Worm (Caenorhabditis elegans) whole organism, midembryonic: ENCODE data around the gene srw-22.

Experiments
- cog-1 ChIP-seq: sonication (generic microtip); optimal IDR thresholded peaks from 2 replicates; lab custom pipeline; 2016; ENCODE audit warnings: missing genetic modification characterization, missing compliant biosample characterization
- flt-1 ChIP-seq: fragments of 200-800 bp; sonication (Bioruptor generic); IDR thresholded peaks from 2 replicates; pipeline ENCODE4 v1.3.6; 2022; ENCODE audit warnings: missing genetic modification characterization, missing compliant biosample characterization
- klf-2 ChIP-seq: fragments of 200-800 bp; sonication (Bioruptor generic); conservative IDR thresholded peaks from 2 replicates; pipeline ENCODE4 v1.3.6; 2022; ENCODE audit warnings: missing genetic modification reagents, missing genetic modification characterization, missing compliant biosample characterization
- med-1 ChIP-seq: sonication (generic microtip); optimal IDR thresholded peaks from 2 replicates; lab custom pipeline; 2017; ENCODE audit warnings: missing genetic modification characterization, mild to moderate bottlenecking, missing compliant biosample characterization, antibody characterized with exemption, missing genetic modification reagents; ENCODE audit not compliant: insufficient read depth
- ref-1 ChIP-seq: fragments of 200-800 bp; sonication (Bioruptor generic); conservative IDR thresholded peaks from 2 replicates; pipeline ENCODE4 v1.3.6; 2022; ENCODE audit warnings: missing genetic modification reagents, missing genetic modification characterization, missing compliant biosample characterization
- ztf-29 ChIP-seq: fragments of 200-800 bp; sonication (Bioruptor generic); IDR thresholded peaks from 2 replicates; pipeline ENCODE4 v1.3.6; 2022; ENCODE audit warnings: missing genetic modification reagents, missing genetic modification characterization, missing compliant biosample characterization

DNA sequence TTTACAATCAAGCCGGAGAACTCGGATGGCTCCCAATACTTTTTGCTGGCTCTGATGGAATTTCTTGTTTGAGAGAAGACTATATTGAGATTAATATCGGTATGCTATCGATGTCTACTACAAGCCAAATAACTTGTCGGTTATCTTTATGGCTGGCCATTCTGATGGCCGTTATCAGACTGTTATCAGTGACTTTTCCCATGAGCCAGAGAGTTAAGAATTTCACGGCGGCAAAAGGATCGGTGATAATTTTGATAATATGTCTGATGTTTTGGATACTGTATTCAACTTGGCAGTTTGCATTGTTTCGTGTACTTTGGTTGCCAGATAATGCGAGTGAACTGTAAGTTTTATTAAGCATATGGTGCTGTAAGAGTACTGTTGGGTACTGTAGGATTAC is 42.2 kb upstream of the srw-22 start:
- TF ChIP-seq flt-1 (no peak), ref-1 (GFP tag; lab: Robert Waterston, UW) (no peak), ztf-29 (GFP tag; lab: Robert Waterston, UW) (no peak), cog-1 (no peak), med-1 (no peak), klf-2 (GFP tag; lab: Robert Waterston, UW) (no peak)
